Fruit fly (Drosophila melanogaster) whole organism, pupa: ENCODE results near the gene CG18135.

ENCODE experiments used
- CG10348 ChIP-seq: fragments of 200-800 bp; sonication (Bioruptor generic); IDR thresholded peaks from 2 replicates; pipeline ENCODE4 v1.3.6; 2022; ENCODE audit warnings: missing biosample characterization, missing genetic modification characterization
- CG12605 ChIP-seq: fragments of 200-800 bp; sonication (Bioruptor generic); IDR thresholded peaks from 2 replicates; pipeline ENCODE4 v1.3.6; 2022; ENCODE audit warnings: missing biosample characterization, missing genetic modification characterization
- CG13204 ChIP-seq: fragments of 200-800 bp; sonication (Bioruptor generic); optimal IDR thresholded peaks from 2 replicates; lab custom pipeline; 2018; ENCODE audit warnings: missing biosample characterization, mild to moderate bottlenecking, missing genetic modification characterization, moderate library complexity
- CG14655 ChIP-seq: fragments of 200-800 bp; sonication (Bioruptor generic); optimal IDR thresholded peaks from 3 replicates; lab custom pipeline; 2017; ENCODE audit warnings: mild to moderate bottlenecking, missing biosample characterization, missing genetic modification reagents, missing genetic modification characterization
- CG15710 ChIP-seq: fragments of 200-800 bp; sonication (Bioruptor generic); optimal IDR thresholded peaks from 2 replicates; lab custom pipeline; 2018; ENCODE audit warnings: missing biosample characterization, mild to moderate bottlenecking, missing genetic modification characterization, moderate library complexity
- CG17806 ChIP-seq: fragments of 200-800 bp; sonication (Bioruptor generic); optimal IDR thresholded peaks from 2 replicates; lab custom pipeline; 2018; ENCODE audit warnings: missing biosample characterization, mild to moderate bottlenecking, missing genetic modification characterization, moderate library complexity
- CG32121 ChIP-seq: fragments of 200-800 bp; sonication (Bioruptor generic); IDR thresholded peaks from 2 replicates; pipeline ENCODE4 v1.3.6; 2022; ENCODE audit warnings: missing biosample characterization, missing genetic modification characterization
- CG34367 ChIP-seq: fragments of 200-800 bp; sonication (Bioruptor generic); optimal IDR thresholded peaks from 2 replicates; lab custom pipeline; 2018; ENCODE audit warnings: missing biosample characterization, mild to moderate bottlenecking, missing genetic modification characterization
- CG4496 ChIP-seq: fragments of 200-800 bp; sonication (Bioruptor generic); IDR thresholded peaks from 3 replicates; pipeline ENCODE4 v1.3.6; 2022; ENCODE audit warnings: missing biosample characterization, missing genetic modification characterization
- CG8159 ChIP-seq: fragments of 200-800 bp; sonication (Bioruptor generic); optimal IDR thresholded peaks from 3 replicates; lab custom pipeline; 2018; ENCODE audit warnings: missing biosample characterization, mild to moderate bottlenecking, missing genetic modification characterization, moderate library complexity
- CG8301 ChIP-seq: fragments of 200-800 bp; sonication (Bioruptor generic); optimal IDR thresholded peaks from 2 replicates; lab custom pipeline; 2018; ENCODE audit warnings: missing biosample characterization, mild to moderate bottlenecking, missing genetic modification characterization
- CG9948 ChIP-seq: fragments of 200-800 bp; sonication (Bioruptor generic); optimal IDR thresholded peaks from 2 replicates; lab custom pipeline; 2018; ENCODE audit warnings: missing biosample characterization, mild to moderate bottlenecking, missing genetic modification characterization, moderate library complexity
- D1 ChIP-seq: fragments of 200-800 bp; sonication (Bioruptor generic); optimal IDR thresholded peaks from 2 replicates; lab custom pipeline; 2018; ENCODE audit warnings: missing biosample characterization, mild to moderate bottlenecking, missing genetic modification characterization, moderate library complexity
- EcR ChIP-seq: fragments of 200-800 bp; sonication (Bioruptor generic); optimal IDR thresholded peaks from 3 replicates; lab custom pipeline; 2019; ENCODE audit warnings: missing biosample characterization, missing genetic modification characterization, mild to moderate bottlenecking, moderate library complexity, missing genetic modification reagents
- Ets98B ChIP-seq: fragments of 200-800 bp; sonication (Bioruptor generic); IDR thresholded peaks from 2 replicates; pipeline ENCODE4 v1.3.6; 2022; ENCODE audit warnings: missing biosample characterization, missing genetic modification characterization
- Pif1A ChIP-seq: fragments of 200-800 bp; sonication (Bioruptor generic); optimal IDR thresholded peaks from 3 replicates; lab custom pipeline; 2016; ENCODE audit warnings: missing biosample characterization, missing genetic modification characterization
- Pif1B ChIP-seq: fragments of 200-800 bp; sonication (Bioruptor generic); optimal IDR thresholded peaks from 3 replicates; lab custom pipeline; 2016; ENCODE audit warnings: missing biosample characterization, missing genetic modification characterization
- Snoo ChIP-seq: fragments of 200-800 bp; sonication (Bioruptor generic); optimal IDR thresholded peaks from 3 replicates; lab custom pipeline; 2017; ENCODE audit warnings: missing biosample characterization, mild to moderate bottlenecking, missing genetic modification characterization, inconsistent platforms
- fd96Ca ChIP-seq: fragments of 200-800 bp; sonication (Bioruptor generic); IDR thresholded peaks from 3 replicates; pipeline ENCODE4 v1.3.6; 2022; ENCODE audit warnings: missing biosample characterization, missing genetic modification characterization
- gl ChIP-seq: fragments of 200-800 bp; sonication (Bioruptor generic); optimal IDR thresholded peaks from 2 replicates; lab custom pipeline; 2018; ENCODE audit warnings: missing biosample characterization, mild to moderate bottlenecking, missing genetic modification characterization
- rn ChIP-seq: fragments of 200-800 bp; sonication (Bioruptor generic); IDR thresholded peaks from 2 replicates; pipeline ENCODE4 v1.3.6; 2022; ENCODE audit warnings: missing biosample characterization, missing genetic modification characterization

The CG18135 gene

dm6 chr3L:18997590-18998283 lies at the start of gene CG18135:
Gene CG18135 (minus strand): TSS chr3L:18998283.
- TF ChIP-seq Ets98B (GFP tag; lab: Robert Waterston, UW) (no peak), CG32121 (GFP tag; lab: Robert Waterston, UW) (no peak), EcR (GFP tag; lab: Kevin White, UChicago) (peak; percentile 59)

dm6 chr3L:19046389-19047042 lies 48.4 kb upstream of the CG18135 start:
- TF ChIP-seq rn (GFP tag; lab: Robert Waterston, UW): no peak
- TF ChIP-seq fd96Ca (GFP tag; lab: Robert Waterston, UW): no peak
- peak; percentile 69 for TF ChIP-seq CG9948 (tag; lab: Kevin White, UChicago)
- peak; percentile 65 for TF ChIP-seq Pif1B (GFP tag; lab: Kevin White, UChicago)
- no peak for TF ChIP-seq CG12605
- TF ChIP-seq CG17806 (tag; lab: Kevin White, UChicago): peak; percentile 62
- TF ChIP-seq CG14655 (GFP tag; lab: Kevin White, UChicago): peak; percentile 74
- peak; percentile 7 for TF ChIP-seq gl (tag; lab: Kevin White, UChicago)
- peak; percentile 45 for TF ChIP-seq CG8301 (tag; lab: Kevin White, UChicago)
- TF ChIP-seq CG10348: no peak
- TF ChIP-seq CG4496: no peak
- TF ChIP-seq Pif1A (GFP tag; lab: Kevin White, UChicago): peak; percentile 57
- TF ChIP-seq D1 (tag; lab: Kevin White, UChicago): peak; percentile 39
- peak; percentile 82 for TF ChIP-seq Snoo
- peak; percentile 69 for TF ChIP-seq CG15710 (tag; lab: Kevin White, UChicago)
- TF ChIP-seq CG13204 (GFP tag; lab: Kevin White, UChicago): no peak
- no peak for TF ChIP-seq Ets98B (GFP tag; lab: Robert Waterston, UW)
- TF ChIP-seq CG34367 (tag; lab: Kevin White, UChicago): peak; percentile 26
- TF ChIP-seq CG8159 (tag; lab: Kevin White, UChicago): peak; percentile 75
- TF ChIP-seq EcR (GFP tag; lab: Kevin White, UChicago): peak; percentile 5

- TF ChIP-seq Pif1B (GFP tag; lab: Kevin White, UChicago) (peak; percentile 71), CG13204 (GFP tag; lab: Kevin White, UChicago) (peak; percentile 29), CG8159 (tag; lab: Kevin White, UChicago) (peak; percentile 85), Ets98B (GFP tag; lab: Robert Waterston, UW) (peak; percentile 91), CG12605 (peak; percentile 85), Pif1A (GFP tag; lab: Kevin White, UChicago) (peak; percentile 68), CG14655 (GFP tag; lab: Kevin White, UChicago) (peak; percentile 76), CG9948 (tag; lab: Kevin White, UChicago) (peak; percentile 79), D1 (tag; lab: Kevin White, UChicago) (peak; percentile 92), EcR (GFP tag; lab: Kevin White, UChicago) (peak; percentile 49), CG32121 (GFP tag; lab: Robert Waterston, UW) (peak; percentile 91), CG34367 (tag; lab: Kevin White, UChicago) (peak; percentile 78), Snoo (peak; percentile 82), CG8301 (tag; lab: Kevin White, UChicago) (peak; percentile 76), rn (GFP tag; lab: Robert Waterston, UW) (0 out of 2 replicates have a peak, but pooled peaks have one; percentile 20), CG17806 (tag; lab: Kevin White, UChicago) (peak; percentile 88), CG4496 (peak; percentile 87), fd96Ca (GFP tag; lab: Robert Waterston, UW) (no peak; the same call in 2 of the 3 replicates), gl (tag; lab: Kevin White, UChicago) (peak; percentile 17), CG10348 (no peak), CG15710 (tag; lab: Kevin White, UChicago) (peak; percentile 85)
Observed at dm6 chr3L:19045299-19046025, 47.4 kb upstream of the CG18135 start, which contains the start of gene nkd. Gene nkd (minus strand): TSS chr3L:19045449.

dm6 chr3L:19044589-19045298 lies 46.7 kb upstream of the CG18135 start:
- TF ChIP-seq Pif1A (GFP tag; lab: Kevin White, UChicago) (no peak), CG4496 (peak; percentile 35; the same call in 1 of the 3 replicates), EcR (GFP tag; lab: Kevin White, UChicago) (no peak)
